Worm (Caenorhabditis elegans) whole organism, midembryonic: ENCODE results near the gene nhr-272.

Source experiments
- cog-1 ChIP-seq: sonication (generic microtip); optimal IDR thresholded peaks from 2 replicates; lab custom pipeline; 2016; ENCODE audit warnings: missing genetic modification characterization, missing compliant biosample characterization
- flt-1 ChIP-seq: fragments of 200-800 bp; sonication (Bioruptor generic); IDR thresholded peaks from 2 replicates; pipeline ENCODE4 v1.3.6; 2022; ENCODE audit warnings: missing genetic modification characterization, missing compliant biosample characterization
- klf-2 ChIP-seq: fragments of 200-800 bp; sonication (Bioruptor generic); conservative IDR thresholded peaks from 2 replicates; pipeline ENCODE4 v1.3.6; 2022; ENCODE audit warnings: missing genetic modification reagents, missing genetic modification characterization, missing compliant biosample characterization
- med-1 ChIP-seq: sonication (generic microtip); optimal IDR thresholded peaks from 2 replicates; lab custom pipeline; 2017; ENCODE audit warnings: missing genetic modification characterization, mild to moderate bottlenecking, missing compliant biosample characterization, antibody characterized with exemption, missing genetic modification reagents; ENCODE audit not compliant: insufficient read depth
- tab-1 ChIP-seq: fragments of 200-800 bp; sonication (Bioruptor generic); IDR thresholded peaks from 2 replicates; pipeline ENCODE4 v1.3.6; 2022; ENCODE audit warnings: missing genetic modification characterization, missing compliant biosample characterization

Gene nhr-272

ce11 chrX:12655339-12655875, 49.2 kb downstream of the nhr-272 start:
- 0 out of 2 replicates have a peak, but pooled peaks have one; percentile 27 for TF ChIP-seq tab-1 (GFP tag; lab: Robert Waterston, UW)
- no peak for TF ChIP-seq cog-1 (tag; lab: Kevin White, UChicago)
- TF ChIP-seq med-1 (GFP tag; lab: Kevin White, UChicago) = no peak
- no peak for TF ChIP-seq flt-1 (GFP tag; lab: Robert Waterston, UW)
- TF ChIP-seq klf-2 (GFP tag; lab: Robert Waterston, UW) = no peak
